Worm (Caenorhabditis elegans) whole organism, mixed stage, embryonic: ENCODE data around the gene ZK813.5.

Experiments used
- bed-3 ChIP-seq: fragments of 200-800 bp; sonication (Bioruptor generic); optimal IDR thresholded peaks from 3 replicates; lab custom pipeline; 2018; ENCODE audit warnings: mild to moderate bottlenecking, missing genetic modification characterization, moderate library complexity, missing compliant biosample characterization
- blmp-1 ChIP-seq: fragments of 150-350 bp; optimal IDR thresholded peaks from 2 replicates; lab custom pipeline; 2014; ENCODE audit warnings: missing biosample characterization, missing genetic modification characterization
- ceh-39 ChIP-seq: fragments of 150-350 bp; optimal IDR thresholded peaks from 2 replicates; lab custom pipeline; 2014; ENCODE audit warnings: missing biosample characterization, missing genetic modification characterization
- ceh-43 ChIP-seq: fragments of 200-800 bp; sonication (Bioruptor generic); optimal IDR thresholded peaks from 2 replicates; lab custom pipeline; 2018; ENCODE audit warnings: mild to moderate bottlenecking, missing genetic modification characterization, moderate library complexity, missing compliant biosample characterization
- ceh-83 ChIP-seq: fragments of 200-800 bp; sonication (Bioruptor generic); optimal IDR thresholded peaks from 2 replicates; lab custom pipeline; 2018; ENCODE audit warnings: mild to moderate bottlenecking, missing genetic modification characterization, missing compliant biosample characterization
- ces-1 ChIP-seq: fragments of 150-350 bp; optimal IDR thresholded peaks from 2 replicates; lab custom pipeline; 2014; ENCODE audit warnings: missing biosample characterization, missing genetic modification reagents, missing genetic modification characterization
- cnd-1 ChIP-seq: fragments of 200-800 bp; sonication (Bioruptor generic); optimal IDR thresholded peaks from 2 replicates; lab custom pipeline; 2018; ENCODE audit warnings: mild to moderate bottlenecking, missing genetic modification characterization, missing compliant biosample characterization
- drap-1 ChIP-seq: fragments of 200-800 bp; sonication (Bioruptor generic); optimal IDR thresholded peaks from 3 replicates; lab custom pipeline; 2018; ENCODE audit warnings: mild to moderate bottlenecking, missing genetic modification characterization, missing compliant biosample characterization
- elt-1 ChIP-seq: sonication (generic microtip); optimal IDR thresholded peaks from 2 replicates; lab custom pipeline; 2017; ENCODE audit warnings: missing genetic modification characterization, mild to moderate bottlenecking, missing compliant biosample characterization, antibody characterized with exemption, moderate library complexity, borderline replicate concordance; ENCODE audit not compliant: insufficient read depth
- elt-3 ChIP-seq: fragments of 150-350 bp; optimal IDR thresholded peaks from 2 replicates; lab custom pipeline; 2014; ENCODE audit warnings: missing biosample characterization, missing genetic modification characterization
- ham-2 ChIP-seq: fragments of 200-800 bp; sonication (Bioruptor generic); optimal IDR thresholded peaks from 2 replicates; lab custom pipeline; 2018; ENCODE audit warnings: mild to moderate bottlenecking, missing genetic modification characterization, missing compliant biosample characterization
- hlh-1 ChIP-seq: fragments of 150-350 bp; optimal IDR thresholded peaks from 2 replicates; lab custom pipeline; 2014; ENCODE audit warnings: missing biosample characterization, missing genetic modification reagents, missing genetic modification characterization
- lin-13 ChIP-seq: fragments of 150-350 bp; optimal IDR thresholded peaks from 2 replicates; lab custom pipeline; 2014; ENCODE audit warnings: missing biosample characterization, missing genetic modification characterization
- lin-32 ChIP-seq: fragments of 200-800 bp; sonication (Bioruptor generic); optimal IDR thresholded peaks from 2 replicates; lab custom pipeline; 2018; ENCODE audit warnings: mild to moderate bottlenecking, missing genetic modification characterization, missing compliant biosample characterization
- lsy-2 ChIP-seq: fragments of 150-350 bp; optimal IDR thresholded peaks from 2 replicates; lab custom pipeline; 2014; ENCODE audit warnings: missing biosample characterization, missing genetic modification characterization
- mab-5 ChIP-seq: fragments of 150-350 bp; optimal IDR thresholded peaks from 2 replicates; lab custom pipeline; 2014; ENCODE audit warnings: missing biosample characterization, missing genetic modification characterization
- mls-2 ChIP-seq: sonication (generic microtip); optimal IDR thresholded peaks from 2 replicates; lab custom pipeline; 2016; ENCODE audit warnings: mild to moderate bottlenecking, missing genetic modification characterization, moderate library complexity, missing compliant biosample characterization
- nhr-2 ChIP-seq: fragments of 150-350 bp; optimal IDR thresholded peaks from 2 replicates; lab custom pipeline; 2014; ENCODE audit warnings: missing biosample characterization, missing genetic modification characterization
- nhr-237 ChIP-seq: fragments of 150-350 bp; optimal IDR thresholded peaks from 2 replicates; lab custom pipeline; 2014; ENCODE audit warnings: missing biosample characterization, missing genetic modification characterization
- nhr-76 ChIP-seq: sonication (generic microtip); optimal IDR thresholded peaks from 2 replicates; lab custom pipeline; 2017; ENCODE audit warnings: missing biosample characterization, missing genetic modification characterization
- pha-4 ChIP-seq: fragments of 150-350 bp; optimal IDR thresholded peaks from 2 replicates; lab custom pipeline; 2018; ENCODE audit warnings: missing biosample characterization, missing genetic modification reagents, missing genetic modification characterization
- sem-2 ChIP-seq: fragments of 200-800 bp; sonication (Bioruptor generic); optimal IDR thresholded peaks from 2 replicates; lab custom pipeline; 2018; ENCODE audit warnings: mild to moderate bottlenecking, missing genetic modification characterization, missing compliant biosample characterization
- snpc-4 ChIP-seq: fragments of 150-350 bp; optimal IDR thresholded peaks from 2 replicates; lab custom pipeline; 2014; ENCODE audit warnings: missing biosample characterization, missing genetic modification characterization
- sptf-1 ChIP-seq: sonication (generic microtip); optimal IDR thresholded peaks from 2 replicates; lab custom pipeline; 2017; ENCODE audit warnings: mild to moderate bottlenecking, missing genetic modification characterization, moderate library complexity, missing compliant biosample characterization
- tbx-8 ChIP-seq: fragments of 200-800 bp; sonication (Bioruptor generic); optimal IDR thresholded peaks from 2 replicates; lab custom pipeline; 2018; ENCODE audit warnings: mild to moderate bottlenecking, missing genetic modification characterization, moderate library complexity, missing compliant biosample characterization
- unc-120 ChIP-seq: sonication (generic microtip); optimal IDR thresholded peaks from 2 replicates; lab custom pipeline; 2017; ENCODE audit warnings: missing genetic modification characterization, missing compliant biosample characterization; ENCODE audit not compliant: poor library complexity, severe bottlenecking
- unc-39 ChIP-seq: fragments of 150-350 bp; optimal IDR thresholded peaks from 2 replicates; lab custom pipeline; 2014; ENCODE audit warnings: missing biosample characterization, missing genetic modification characterization
- unc-62 ChIP-seq: fragments of 150-350 bp; optimal IDR thresholded peaks from 2 replicates; lab custom pipeline; 2014; ENCODE audit warnings: missing biosample characterization, missing genetic modification reagents, missing genetic modification characterization
- ztf-11 ChIP-seq: fragments of 150-350 bp; optimal IDR thresholded peaks from 2 replicates; lab custom pipeline; 2014; ENCODE audit warnings: missing biosample characterization, missing genetic modification characterization

Gene ZK813.5

DNA sequence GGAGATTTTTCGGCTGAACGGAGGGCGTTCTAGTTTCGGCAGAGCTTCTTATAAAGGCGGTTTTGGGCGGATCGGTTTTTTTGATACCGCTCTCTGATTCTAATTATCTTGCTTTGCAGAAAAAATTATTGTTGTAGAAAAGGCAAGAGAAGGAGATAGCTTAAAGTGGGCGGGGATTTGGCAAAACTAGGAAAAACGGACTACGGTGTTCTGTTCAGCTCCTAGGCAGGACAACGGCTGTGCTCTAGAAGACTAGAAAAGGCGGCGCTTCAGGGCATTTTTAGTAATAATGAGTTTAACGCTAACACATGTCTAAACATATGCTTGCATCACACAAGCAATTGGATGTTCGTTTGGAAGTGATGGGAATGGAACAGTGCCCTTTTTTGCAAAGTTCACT is 31.9 kb downstream of the ZK813.5 start, which contains the start of gene C04F6.7:
Gene C04F6.7, minus strand, starts transcription at position 101 of the 400 bp plus-strand sequence.
- TF ChIP-seq nhr-2 (tag; lab: Kevin White, UChicago) (no peak), elt-1 (no peak), unc-39 (no peak), pha-4 (tag; lab: Kevin White, UChicago) (no peak), unc-120 (tag; lab: Kevin White, UChicago) (no peak), sptf-1 (tag; lab: Kevin White, UChicago) (no peak), cnd-1 (tag; lab: Kevin White, UChicago) (no peak)

DNA sequence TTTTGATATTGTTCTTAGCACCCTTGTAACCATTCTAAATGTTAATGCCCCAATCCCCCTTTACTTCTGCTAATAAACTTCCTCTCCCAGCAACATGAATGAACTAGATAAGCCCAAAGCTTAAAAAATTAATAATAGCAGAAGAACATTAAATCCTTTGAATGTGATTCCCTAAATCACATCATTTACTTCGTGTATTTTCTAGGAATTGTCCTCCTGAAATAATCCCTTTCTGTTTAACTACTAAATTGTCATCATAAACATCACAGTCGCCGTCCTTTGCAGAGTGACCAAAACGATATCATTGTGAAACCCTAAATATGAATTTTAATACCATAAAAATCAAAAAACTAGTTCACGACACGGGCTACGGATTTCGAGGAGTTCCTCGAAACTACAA is 35.0 kb downstream of the ZK813.5 start:
- TF ChIP-seq sptf-1 (tag; lab: Kevin White, UChicago) (no peak), mab-5 (tag; lab: Kevin White, UChicago) (no peak), hlh-1 (tag; lab: Kevin White, UChicago) (no peak), ceh-83 (no peak), unc-62 (GFP tag; lab: Kevin White, UChicago) (no peak), snpc-4 (tag; lab: Kevin White, UChicago) (no peak), lin-32 (GFP tag; lab: Kevin White, UChicago) (no peak), ztf-11 (tag; lab: Kevin White, UChicago) (no peak), cnd-1 (tag; lab: Kevin White, UChicago) (no peak), pha-4 (tag; lab: Kevin White, UChicago) (no peak), bed-3 (GFP tag; lab: Kevin White, UChicago) (no peak), nhr-2 (tag; lab: Kevin White, UChicago) (no peak), elt-3 (tag; lab: Kevin White, UChicago) (no peak), ceh-39 (tag; lab: Kevin White, UChicago) (no peak), blmp-1 (tag; lab: Kevin White, UChicago) (no peak), drap-1 (GFP tag; lab: Kevin White, UChicago) (no peak), nhr-237 (tag; lab: Kevin White, UChicago) (no peak)

DNA sequence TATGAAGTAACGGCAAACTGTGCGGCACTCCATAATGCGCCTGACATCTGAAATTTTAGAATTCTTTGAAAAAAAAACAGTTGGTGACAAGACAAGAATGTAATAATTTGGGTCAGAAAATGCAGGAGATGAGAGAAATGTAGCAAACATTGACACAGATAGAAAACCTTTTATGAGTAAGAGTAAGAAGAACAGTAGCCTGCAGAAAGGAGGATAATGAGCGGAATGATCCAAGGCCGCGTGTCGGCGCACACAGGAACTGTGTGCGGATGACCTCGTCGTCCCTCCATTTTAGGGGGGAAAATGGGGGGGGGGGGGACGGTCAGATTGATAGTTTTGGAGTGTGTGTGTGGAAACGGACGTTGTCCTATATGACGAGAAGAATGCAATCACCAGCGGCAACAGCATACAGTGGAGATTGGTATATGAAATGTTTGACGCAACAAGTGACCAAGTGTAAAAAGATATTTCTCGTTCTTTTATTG is 36.3 kb downstream of the ZK813.5 start, which contains the start of gene dhs-27:
Gene dhs-27, minus strand, starts transcription at position 51 of the 485 bp plus-strand sequence.
- TF ChIP-seq bed-3 (GFP tag; lab: Kevin White, UChicago) (no peak), cnd-1 (tag; lab: Kevin White, UChicago) (no peak), unc-39 (no peak), nhr-237 (tag; lab: Kevin White, UChicago) (no peak), pha-4 (tag; lab: Kevin White, UChicago) (no peak), ztf-11 (tag; lab: Kevin White, UChicago) (no peak), sptf-1 (tag; lab: Kevin White, UChicago) (no peak), nhr-76 (tag; lab: Kevin White, UChicago) (no peak), mls-2 (tag; lab: Kevin White, UChicago) (no peak), ceh-39 (tag; lab: Kevin White, UChicago) (no peak), drap-1 (GFP tag; lab: Kevin White, UChicago) (no peak), ham-2 (GFP tag; lab: Kevin White, UChicago) (peak; percentile 45), nhr-2 (tag; lab: Kevin White, UChicago) (no peak), elt-1 (peak; percentile 4)

DNA sequence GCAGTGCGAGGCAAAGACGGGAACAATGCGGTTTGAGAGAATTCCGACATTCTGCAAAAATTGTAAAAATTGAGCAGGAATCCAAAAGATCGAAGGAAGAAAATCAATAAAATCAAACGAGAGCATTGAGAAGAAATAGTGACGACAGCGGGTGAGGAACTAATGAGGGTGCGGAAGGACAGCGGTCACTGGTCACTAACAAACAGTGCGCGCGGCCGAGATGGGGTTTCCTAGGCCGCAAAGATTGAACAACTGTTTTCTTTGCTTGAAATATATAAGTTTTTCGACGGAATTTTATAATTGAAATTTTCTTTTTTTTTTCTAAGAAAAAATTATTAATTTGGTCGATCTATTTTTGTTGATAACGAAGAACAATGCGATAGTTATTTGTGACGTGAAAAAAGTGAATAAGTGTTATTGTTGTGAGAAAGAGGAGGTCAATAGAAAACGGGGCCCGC is 39.4 kb downstream of the ZK813.5 start, which contains the start of gene unc-78:
Gene unc-78, minus strand, starts transcription at position 51 of the 458 bp plus-strand sequence.
- TF ChIP-seq hlh-1 (tag; lab: Kevin White, UChicago) (peak; percentile 9), ceh-39 (tag; lab: Kevin White, UChicago) (no peak)

DNA sequence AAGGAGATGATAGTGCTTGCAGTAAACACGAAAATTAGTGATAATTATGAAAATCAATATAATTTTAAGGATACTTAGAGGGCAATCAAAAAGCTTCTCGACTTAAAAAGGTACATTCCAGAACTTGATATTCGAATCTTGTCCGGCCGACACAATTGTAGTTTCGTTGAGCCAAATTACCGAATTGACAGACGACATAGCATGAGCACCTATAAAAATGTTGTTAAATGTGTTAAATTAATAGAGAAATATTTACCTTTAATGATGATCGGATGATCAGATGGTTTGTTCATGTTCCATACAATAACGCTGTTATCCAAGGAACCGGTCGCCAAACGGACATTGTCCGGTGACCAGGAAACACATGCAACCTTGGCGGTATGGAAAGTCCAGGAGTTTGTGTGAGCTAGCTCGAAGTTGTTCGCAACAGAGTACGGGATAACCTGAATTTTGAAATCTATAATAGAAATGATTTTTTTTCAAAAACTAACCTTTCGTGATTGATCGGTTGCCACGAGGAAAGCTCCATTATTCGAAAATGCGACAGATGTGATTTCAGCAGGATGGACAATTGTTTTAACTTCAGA is 42.2 kb downstream of the ZK813.5 start:
- TF ChIP-seq ceh-43 (GFP tag; lab: Kevin White, UChicago): no peak
- no peak for TF ChIP-seq hlh-1 (tag; lab: Kevin White, UChicago)
- no peak for TF ChIP-seq mab-5 (tag; lab: Kevin White, UChicago)
- TF ChIP-seq unc-62 (GFP tag; lab: Kevin White, UChicago): no peak
- TF ChIP-seq lsy-2 (tag; lab: Kevin White, UChicago): no peak

DNA sequence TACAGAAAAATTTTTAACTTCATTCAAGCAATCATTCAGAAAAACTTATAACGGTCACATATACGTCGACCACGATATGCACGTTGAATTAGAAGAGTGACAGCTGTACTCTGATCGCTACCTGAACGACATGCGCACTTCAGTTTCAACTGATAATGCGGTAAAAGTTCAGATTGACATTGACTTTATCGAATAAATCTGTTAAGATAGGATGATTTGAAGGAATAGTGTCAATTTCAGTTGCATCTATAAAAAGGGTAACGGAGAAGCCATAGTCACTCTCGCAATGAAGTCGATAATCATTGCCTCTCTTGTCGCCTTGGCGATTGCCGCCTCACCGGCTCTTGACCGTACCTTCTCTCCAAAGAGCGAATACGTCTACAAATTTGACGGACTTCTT is 47.8 kb downstream of the ZK813.5 start, which contains the start of gene vit-5:
Gene vit-5, plus strand, starts transcription at position 277 of the 400 bp plus-strand sequence.
- TF ChIP-seq nhr-2 (tag; lab: Kevin White, UChicago) (no peak), elt-3 (tag; lab: Kevin White, UChicago) (no peak), ztf-11 (tag; lab: Kevin White, UChicago) (no peak), ceh-83 (no peak), snpc-4 (tag; lab: Kevin White, UChicago) (no peak), lin-32 (GFP tag; lab: Kevin White, UChicago) (no peak), sem-2 (no peak), ham-2 (GFP tag; lab: Kevin White, UChicago) (no peak), hlh-1 (tag; lab: Kevin White, UChicago) (no peak), cnd-1 (tag; lab: Kevin White, UChicago) (no peak), lin-13 (tag; lab: Kevin White, UChicago) (no peak), unc-39 (no peak), unc-62 (GFP tag; lab: Kevin White, UChicago) (no peak), ces-1 (GFP tag; lab: Kevin White, UChicago) (no peak), tbx-8 (no peak), sptf-1 (tag; lab: Kevin White, UChicago) (no peak), mab-5 (tag; lab: Kevin White, UChicago) (no peak)
